Fruit fly (Drosophila melanogaster): ENCODE measurements around the gene RNaseX25.

Gene RNaseX25

dm6 chr3L:7974671-7975281 lies 4.4 kb downstream of the RNaseX25 start, which contains the start of gene CG8042 (continued):
- TF ChIP-seq ato (GFP tag; IDR thresholded peaks at IDR 0.05; ENCODE audit: partially characterized antibody) (0 out of 2 replicates have a peak, but pooled peaks have one; percentile 10), dmrt11E (tag; optimal IDR thresholded peaks at IDR 0.05) (no peak), Drgx (GFP tag; IDR thresholded peaks at IDR 0.05) (no peak), CG16813 (GFP tag; IDR thresholded peaks at IDR 0.05; ENCODE audit: partially characterized antibody) (peak; percentile 45; the same call in 1 of the 3 replicates), sna (GFP tag; IDR thresholded peaks at IDR 0.05; ENCODE audit: partially characterized antibody) (peak; percentile 67), ranshi (GFP tag; IDR thresholded peaks at IDR 0.05) (no peak), jigr1 (GFP tag; IDR thresholded peaks at IDR 0.05) (no peak), CG2202 (tag; optimal IDR thresholded peaks at IDR 0.05) (no peak), Vsx1 (GFP tag; optimal IDR thresholded peaks at IDR 0.05) (no peak), TFAM (GFP tag; optimal IDR thresholded peaks at IDR 0.05) (no peak), CG31365 (tag; optimal IDR thresholded peaks at IDR 0.05) (no peak), crp (GFP tag; optimal IDR thresholded peaks at IDR 0.05) (peak in 1 of 2 experiments; percentile 76), wdn (GFP tag; IDR thresholded peaks at IDR 0.05) (no peak), ase (GFP tag; IDR thresholded peaks at IDR 0.05) (no peak), sd (tag; optimal IDR thresholded peaks at IDR 0.05) (no peak), kah (GFP tag; optimal IDR thresholded peaks at IDR 0.05) (no peak), CG8944 (GFP tag; optimal IDR thresholded peaks at IDR 0.05) (no peak), gt (GFP tag; IDR thresholded peaks at IDR 0.05) (no peak), CG2116 (GFP tag; optimal IDR thresholded peaks at IDR 0.05) (peak; percentile 71), CG17359 (tag; optimal IDR thresholded peaks at IDR 0.05) (no peak), CG13123 (GFP tag; optimal IDR thresholded peaks at IDR 0.05) (no peak), CG8388 (GFP tag; optimal IDR thresholded peaks at IDR 0.05) (no peak), nom (GFP tag; optimal IDR thresholded peaks at IDR 0.05) (no peak), CG6272 (GFP tag; IDR thresholded peaks at IDR 0.05) (no peak), Kr (GFP tag; optimal IDR thresholded peaks at IDR 0.05) (no peak), CG15601 (tag; optimal IDR thresholded peaks at IDR 0.05) (no peak), CG18599 (GFP tag; optimal IDR thresholded peaks at IDR 0.05) (no peak), Awh (GFP tag; IDR thresholded peaks at IDR 0.05) (no peak), Usf (GFP tag; optimal IDR thresholded peaks at IDR 0.05) (no peak), CG42726 (GFP tag; IDR thresholded peaks at IDR 0.05; ENCODE audit: partially characterized antibody) (no peak), CG7745 (tag; optimal IDR thresholded peaks at IDR 0.05) (no peak), row (GFP tag; IDR thresholded peaks at IDR 0.05) (0 out of 3 replicates have a peak, but pooled peaks have one; percentile 7), CG16863 (GFP tag; optimal IDR thresholded peaks at IDR 0.05) (no peak), shn (GFP tag; optimal IDR thresholded peaks at IDR 0.05) (no peak), Aef1 (GFP tag; IDR thresholded peaks at IDR 0.05) (no peak), stc (GFP tag; IDR thresholded peaks at IDR 0.05) (no peak), pfk (GFP tag; optimal IDR thresholded peaks at IDR 0.05) (no peak), CG13424 (tag; optimal IDR thresholded peaks at IDR 0.05) (no peak), PHDP (tag; optimal IDR thresholded peaks at IDR 0.05) (no peak), gro (GFP tag; optimal IDR thresholded peaks at IDR 0.05) (no peak), Dll (GFP tag; IDR thresholded peaks at IDR 0.05; ENCODE audit: partially characterized antibody) (peak; percentile 84), tll (GFP tag; optimal IDR thresholded peaks at IDR 0.05) (no peak), HmgD (GFP tag; optimal IDR thresholded peaks at IDR 0.05) (no peak), Rfx (GFP tag; IDR thresholded peaks at IDR 0.05) (no peak), CG1233 (GFP tag; optimal IDR thresholded peaks at IDR 0.05) (no peak), fd3F (GFP tag; optimal IDR thresholded peaks at IDR 0.05) (no peak), CG8478 (optimal IDR thresholded peaks at IDR 0.05) (no peak), btn (GFP tag; optimal IDR thresholded peaks at IDR 0.05) (no peak), HmgZ (tag; optimal IDR thresholded peaks at IDR 0.05) (no peak), tgo (GFP tag; IDR thresholded peaks at IDR 0.05) (no peak)

All from whole organism, embryonic.